Worm (Caenorhabditis elegans): Measurements from ENCODE around the gene lem-4.

DNA sequence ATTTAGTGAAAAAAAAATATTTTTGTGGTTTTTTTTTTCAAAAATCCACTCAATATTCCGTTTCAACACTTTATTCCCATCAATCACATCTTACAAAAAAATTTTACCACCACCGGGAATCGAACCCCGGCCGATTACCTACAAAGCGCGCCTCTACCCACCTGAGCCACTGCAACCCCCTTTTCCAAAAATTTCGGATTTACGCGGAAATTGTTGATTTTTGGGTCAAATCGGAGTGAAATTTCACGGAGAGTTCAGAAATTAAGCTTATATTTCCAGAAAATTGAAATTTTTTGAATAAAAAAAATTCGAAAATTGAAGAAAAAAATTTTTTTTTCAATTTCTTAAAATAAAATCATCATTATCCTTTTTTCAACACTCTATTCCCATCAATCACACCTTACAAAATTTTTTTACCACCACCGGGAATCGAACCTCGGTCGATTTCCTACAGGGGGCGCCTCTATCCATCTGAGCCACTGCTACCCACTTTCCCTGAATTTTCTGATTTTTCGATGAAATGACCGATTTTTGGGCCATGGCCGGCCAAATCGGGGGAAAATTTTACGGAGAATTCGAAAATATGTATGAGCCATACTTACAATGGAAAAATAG lies 18.7 kb upstream of the lem-4 start:
- no peak for TF ChIP-seq ceh-83 (GFP tag; optimal IDR thresholded peaks at IDR 0.05)
- no peak for TF ChIP-seq snpc-4 (tag; optimal IDR thresholded peaks at IDR 0.05)
- no peak for TF ChIP-seq ces-1 (GFP tag; optimal IDR thresholded peaks at IDR 0.05)
- no peak for TF ChIP-seq hlh-1 (tag; optimal IDR thresholded peaks at IDR 0.05)
- no peak for TF ChIP-seq ztf-11 (tag; optimal IDR thresholded peaks at IDR 0.05)
- TF ChIP-seq nhr-28 (tag; optimal IDR thresholded peaks at IDR 0.05): no peak
- TF ChIP-seq nhr-12 (tag; optimal IDR thresholded peaks at IDR 0.05): no peak

Data from whole organism, mixed stage, embryonic.